Fruit fly (Drosophila melanogaster): ENCODE measurements around the gene CG15357.

The CG15357 gene

dm6 chr2L:1906326-1906725 is 39.2 kb downstream of the CG15357 start:
- TF ChIP-seq cyc (GFP tag; optimal IDR thresholded peaks at IDR 0.05) (no peak), Eip75B (GFP tag; optimal IDR thresholded peaks at IDR 0.05) (no peak), acj6 (GFP tag; optimal IDR thresholded peaks at IDR 0.05) (no peak), Sox14 (GFP tag; optimal IDR thresholded peaks at IDR 0.05) (no peak), CG4318 (GFP tag; optimal IDR thresholded peaks at IDR 0.05) (no peak), Ets96B (tag; optimal IDR thresholded peaks at IDR 0.05) (no peak)

dm6 chr2L:1902904-1903303 is 42.6 kb downstream of the CG15357 start:
- TF ChIP-seq CG6163 (GFP tag; IDR thresholded peaks at IDR 0.05) (0 out of 3 replicates have a peak, but pooled peaks have one; percentile 10), Hr39 (GFP tag; optimal IDR thresholded peaks at IDR 0.05) (no peak)

DNA sequence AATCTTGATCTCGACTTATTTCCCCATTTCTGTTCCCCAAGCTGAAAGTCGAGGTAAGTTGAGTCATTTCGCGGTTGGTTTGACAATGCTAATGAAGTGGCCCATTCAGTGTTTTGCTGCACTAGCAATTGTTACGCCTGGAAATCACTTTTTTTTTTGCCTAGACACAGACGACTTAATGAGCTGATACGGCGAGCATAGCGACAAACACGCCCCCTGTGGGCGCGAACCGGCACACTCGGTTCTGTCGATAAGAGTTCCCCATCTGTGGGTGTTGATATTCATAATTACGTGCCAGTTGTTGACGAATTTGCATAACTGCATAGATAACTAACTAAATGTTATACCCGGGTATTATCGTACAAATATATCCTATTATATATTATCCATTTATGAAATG is 43.3 kb downstream of the CG15357 start:
- TF ChIP-seq svp (GFP tag) (peak; percentile 79), fkh (GFP tag; optimal IDR thresholded peaks at IDR 0.05) (peak; percentile 28), dsx (GFP tag; optimal IDR thresholded peaks at IDR 0.05; ENCODE audit: poor library complexity, severe bottlenecking) (no peak)

DNA sequence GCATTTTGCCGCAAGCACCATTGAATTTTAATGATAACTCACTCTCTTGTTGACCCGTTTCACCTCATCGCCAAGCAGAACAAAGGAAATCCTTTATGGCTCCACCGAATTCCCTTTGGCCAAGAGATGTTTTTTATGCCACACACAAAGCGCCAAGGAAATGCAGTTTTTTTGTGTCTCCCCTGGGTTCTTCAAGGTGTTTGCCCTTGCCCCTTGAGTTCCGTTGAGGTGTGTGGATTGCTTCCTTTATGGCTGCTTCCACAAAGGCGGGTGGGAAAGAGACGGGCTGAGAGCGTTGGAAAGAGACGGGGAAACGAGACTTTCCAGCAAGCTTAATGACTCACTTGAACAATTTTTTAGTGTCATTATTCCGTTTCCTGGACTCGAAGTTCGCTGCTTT is 44.2 kb downstream of the CG15357 start:
- TF ChIP-seq topi (GFP tag; optimal IDR thresholded peaks at IDR 0.05) (no peak), CG6854 (GFP tag; optimal IDR thresholded peaks at IDR 0.05) (no peak), svp (GFP tag) (peak; percentile 30), Sox14 (GFP tag; optimal IDR thresholded peaks at IDR 0.05) (peak; percentile 75)

All from whole organism, prepupa.